Fruit fly (Drosophila melanogaster) whole organism, embryonic: Measurements from ENCODE around the gene CG15012.
A peak's percentile ranks its signal among the peaks of the same experiment; 100 is the strongest.

Experiments used
- Awh ChIP-seq: fragments of 200-800 bp; sonication (Bioruptor generic); IDR thresholded peaks from 2 replicates; pipeline ENCODE4, ENCODE4 v1.3.6; 2022; ENCODE audit warnings: missing biosample characterization, missing genetic modification characterization
- C15 ChIP-seq: fragments of 200-800 bp; sonication (Bioruptor generic); IDR thresholded peaks from 3 replicates; pipeline ENCODE4 v1.3.6; 2022; ENCODE audit warnings: missing biosample characterization, missing genetic modification characterization
- CG10147 ChIP-seq: fragments of 200-800 bp; sonication (Bioruptor generic); optimal IDR thresholded peaks from 2 replicates; lab custom pipeline; 2019; ENCODE audit warnings: missing biosample characterization, mild to moderate bottlenecking, missing genetic modification characterization, moderate library complexity
- CG10267 ChIP-seq: fragments of 200-800 bp; sonication (Bioruptor generic); optimal IDR thresholded peaks from 2 replicates; lab custom pipeline; 2018; ENCODE audit warnings: missing biosample characterization, mild to moderate bottlenecking, missing genetic modification characterization, moderate library complexity
- CG11085 ChIP-seq: fragments of 200-800 bp; sonication (Bioruptor generic); IDR thresholded peaks from 2 replicates; pipeline ENCODE4 v1.3.6; 2022; ENCODE audit warnings: missing biosample characterization, missing genetic modification characterization
- CG2202 ChIP-seq: fragments of 200-800 bp; sonication (Bioruptor generic); optimal IDR thresholded peaks from 2 replicates; lab custom pipeline; 2018; ENCODE audit warnings: missing biosample characterization, mild to moderate bottlenecking, missing genetic modification characterization
- CG2875 ChIP-seq: fragments of 200-800 bp; sonication (Bioruptor generic); optimal IDR thresholded peaks from 2 replicates; lab custom pipeline; 2017; ENCODE audit warnings: missing biosample characterization, mild to moderate bottlenecking, missing genetic modification characterization, missing genetic modification reagents
- CG30431 ChIP-seq: fragments of 200-800 bp; sonication (Bioruptor generic); optimal IDR thresholded peaks from 2 replicates; lab custom pipeline; 2017; ENCODE audit warnings: missing biosample characterization, missing genetic modification characterization
- CG31365 ChIP-seq: fragments of 200-800 bp; sonication (Bioruptor generic); optimal IDR thresholded peaks from 2 replicates; lab custom pipeline; 2018; ENCODE audit warnings: missing biosample characterization, mild to moderate bottlenecking, missing genetic modification characterization
- CG32767 ChIP-seq: fragments of 200-800 bp; sonication (Bioruptor generic); IDR thresholded peaks from 2 replicates; pipeline ENCODE4 v1.3.6; 2022; ENCODE audit warnings: missing biosample characterization, missing genetic modification characterization
- CG42726 ChIP-seq: fragments of 200-800 bp; sonication (Bioruptor generic); IDR thresholded peaks from 2 replicates; pipeline ENCODE4 v1.3.6; 2022; ENCODE audit warnings: missing biosample characterization, missing genetic modification characterization; ENCODE audit not compliant: partially characterized antibody
- CG6654 ChIP-seq: fragments of 200-800 bp; sonication (Bioruptor generic); optimal IDR thresholded peaks from 2 replicates; lab custom pipeline; 2017; ENCODE audit warnings: missing biosample characterization, mild to moderate bottlenecking, missing genetic modification characterization
- CG7928 ChIP-seq: fragments of 200-800 bp; sonication (Bioruptor generic); optimal IDR thresholded peaks from 2 replicates; lab custom pipeline; 2017; ENCODE audit warnings: missing biosample characterization, mild to moderate bottlenecking, missing genetic modification characterization
- CG8089 ChIP-seq: fragments of 200-800 bp; sonication (Bioruptor generic); optimal IDR thresholded peaks from 3 replicates; lab custom pipeline; 2016; ENCODE audit warnings: missing biosample characterization, missing genetic modification characterization
- CG8359 ChIP-seq: fragments of 200-800 bp; sonication (Bioruptor generic); optimal IDR thresholded peaks from 2 replicates; lab custom pipeline; 2017; ENCODE audit warnings: missing biosample characterization, mild to moderate bottlenecking, missing genetic modification characterization, borderline replicate concordance
- CG8388 ChIP-seq: fragments of 200-800 bp; sonication (Bioruptor generic); optimal IDR thresholded peaks from 2 replicates; lab custom pipeline; 2019; ENCODE audit warnings: missing biosample characterization, mild to moderate bottlenecking, missing genetic modification characterization, moderate library complexity
- CG8765 ChIP-seq: fragments of 200-800 bp; sonication (Bioruptor generic); IDR thresholded peaks from 2 replicates; pipeline ENCODE4 v1.3.6; 2022; ENCODE audit warnings: missing biosample characterization, missing genetic modification characterization
- CTCF ChIP-seq: fragments of 200-800 bp; sonication (Bioruptor generic); optimal IDR thresholded peaks from 2 replicates; lab custom pipeline; 2017; ENCODE audit warnings: missing biosample characterization, mild to moderate bottlenecking, missing genetic modification characterization, moderate library complexity
- Camta ChIP-seq: fragments of 200-800 bp; sonication (Bioruptor generic); optimal IDR thresholded peaks from 2 replicates; lab custom pipeline; 2016; ENCODE audit warnings: missing biosample characterization, missing genetic modification characterization
- Dip2 ChIP-seq: fragments of 200-800 bp; sonication (Bioruptor generic); IDR thresholded peaks from 2 replicates; pipeline ENCODE4 v1.3.6; 2022; ENCODE audit warnings: missing biosample characterization, missing genetic modification characterization
- Dll ChIP-seq: fragments of 200-800 bp; sonication (Bioruptor generic); IDR thresholded peaks from 4 replicates; pipeline ENCODE4 v1.3.6; 2022; ENCODE audit warnings: missing biosample characterization, missing genetic modification characterization; ENCODE audit not compliant: partially characterized antibody
- GATAe ChIP-seq: fragments of 200-800 bp; sonication (Bioruptor generic); conservative IDR thresholded peaks from 2 replicates; pipeline ENCODE4 v1.3.6; 2022; ENCODE audit warnings: missing biosample characterization, missing genetic modification characterization
- Hey ChIP-seq: fragments of 200-800 bp; sonication (Bioruptor generic); optimal IDR thresholded peaks from 3 replicates; lab custom pipeline; 2018; ENCODE audit warnings: missing biosample characterization, mild to moderate bottlenecking, missing genetic modification characterization
- Hr39 ChIP-seq: fragments of >200 bp; optimal IDR thresholded peaks from 2 replicates; lab custom pipeline; 2017
- Jarid2 ChIP-seq: fragments of 200-800 bp; sonication (Bioruptor generic); optimal IDR thresholded peaks from 3 replicates; lab custom pipeline; 2017; ENCODE audit warnings: mild to moderate bottlenecking, missing biosample characterization, missing genetic modification reagents, missing genetic modification characterization
- Kr ChIP-seq: fragments of 200-800 bp; sonication (Bioruptor generic); optimal IDR thresholded peaks from 2 replicates; lab custom pipeline; 2017; ENCODE audit warnings: missing biosample characterization, mild to moderate bottlenecking, missing genetic modification characterization
- Mad ChIP-seq: fragments of 200-800 bp; sonication (Bioruptor generic); optimal IDR thresholded peaks from 2 replicates; lab custom pipeline; 2016; ENCODE audit warnings: missing biosample characterization, missing genetic modification characterization
- Max ChIP-seq: fragments of 200-800 bp; sonication (Bioruptor generic); optimal IDR thresholded peaks from 2 replicates; lab custom pipeline; 2016; ENCODE audit warnings: missing biosample characterization, mild to moderate bottlenecking, missing genetic modification characterization
- Myb ChIP-seq: fragments of 200-800 bp; sonication (Bioruptor generic); optimal IDR thresholded peaks from 2 replicates; lab custom pipeline; 2016; ENCODE audit warnings: missing biosample characterization, missing genetic modification characterization
- Side ChIP-seq: fragments of 200-800 bp; sonication (Bioruptor generic); optimal IDR thresholded peaks from 2 replicates; lab custom pipeline; 2016; ENCODE audit warnings: missing biosample characterization, missing genetic modification characterization
- Sox100B ChIP-seq: fragments of 200-800 bp; sonication (Bioruptor generic); optimal IDR thresholded peaks from 3 replicates; lab custom pipeline; 2018; ENCODE audit warnings: missing biosample characterization, mild to moderate bottlenecking, missing genetic modification characterization
- ac ChIP-seq: fragments of 200-800 bp; sonication (Bioruptor generic); optimal IDR thresholded peaks from 3 replicates; lab custom pipeline; 2017; ENCODE audit warnings: missing biosample characterization, mild to moderate bottlenecking, missing genetic modification characterization
- aop ChIP-seq: fragments of 200-800 bp; sonication (Bioruptor generic); IDR thresholded peaks from 2 replicates; pipeline ENCODE4 v1.3.6; 2022; ENCODE audit warnings: missing biosample characterization, missing genetic modification characterization
- bbx ChIP-seq: fragments of 200-800 bp; sonication (Bioruptor generic); IDR thresholded peaks from 2 replicates; pipeline ENCODE4 v1.3.6; 2022; ENCODE audit warnings: missing biosample characterization, missing genetic modification characterization; ENCODE audit not compliant: partially characterized antibody
- br ChIP-seq: fragments of >200 bp; optimal IDR thresholded peaks from 2 replicates; lab custom pipeline; 2017
- caup ChIP-seq: fragments of 200-800 bp; sonication (Bioruptor generic); optimal IDR thresholded peaks from 3 replicates; lab custom pipeline; 2017; ENCODE audit warnings: missing biosample characterization, mild to moderate bottlenecking, missing genetic modification characterization, moderate library complexity; ENCODE audit not compliant: severe bottlenecking
- chm ChIP-seq: fragments of 200-800 bp; sonication (Bioruptor generic); IDR thresholded peaks from 2 replicates; pipeline ENCODE4 v1.3.6; 2022; ENCODE audit warnings: missing biosample characterization, missing genetic modification characterization
- croc ChIP-seq: fragments of 200-800 bp; sonication (Bioruptor generic); conservative IDR thresholded peaks from 3 replicates; pipeline ENCODE4 v1.3.6; 2022; ENCODE audit warnings: missing biosample characterization, missing genetic modification characterization
- cwo ChIP-seq: fragments of 200-800 bp; sonication (Bioruptor generic); optimal IDR thresholded peaks from 3 replicates; lab custom pipeline; 2017; ENCODE audit warnings: missing biosample characterization, missing genetic modification characterization, mild to moderate bottlenecking, moderate library complexity, missing genetic modification reagents
- dan ChIP-seq: fragments of 200-800 bp; sonication (Bioruptor generic); IDR thresholded peaks from 2 replicates; pipeline ENCODE4 v1.3.6; 2022; ENCODE audit warnings: missing biosample characterization, missing genetic modification characterization
- dimm ChIP-seq: fragments of 200-800 bp; sonication (Bioruptor generic); IDR thresholded peaks from 2 replicates; pipeline ENCODE4 v1.3.6; 2022; ENCODE audit warnings: missing biosample characterization, missing genetic modification characterization
- ewg ChIP-seq: fragments of 200-800 bp; sonication (Bioruptor generic); optimal IDR thresholded peaks from 3 replicates; lab custom pipeline; 2017; ENCODE audit warnings: mild to moderate bottlenecking, missing biosample characterization, missing genetic modification reagents, missing genetic modification characterization
- gce ChIP-seq: fragments of 200-800 bp; sonication (Bioruptor generic); IDR thresholded peaks from 3 replicates; pipeline ENCODE4 v1.3.6; 2022; ENCODE audit warnings: missing biosample characterization, missing genetic modification characterization
- gsb ChIP-seq: fragments of 200-800 bp; sonication (Bioruptor generic); IDR thresholded peaks from 2 replicates; pipeline ENCODE4 v1.3.6; 2022; ENCODE audit warnings: missing biosample characterization, missing genetic modification characterization
- ind ChIP-seq: fragments of 200-800 bp; sonication (Bioruptor generic); optimal IDR thresholded peaks from 3 replicates; lab custom pipeline; 2016; ENCODE audit warnings: missing biosample characterization, missing genetic modification characterization
- jigr1 ChIP-seq: fragments of 200-800 bp; sonication (Bioruptor generic); IDR thresholded peaks from 3 replicates; pipeline ENCODE4 v1.3.6; 2022; ENCODE audit warnings: missing biosample characterization, missing genetic modification characterization
- mam ChIP-seq: fragments of 200-800 bp; sonication (Bioruptor generic); optimal IDR thresholded peaks from 3 replicates; lab custom pipeline; 2016; ENCODE audit warnings: missing biosample characterization, missing genetic modification characterization
- peb ChIP-seq: fragments of 200-800 bp; sonication (Bioruptor generic); IDR thresholded peaks from 2 replicates; pipeline ENCODE4 v1.3.6; 2022; ENCODE audit warnings: missing biosample characterization, missing genetic modification characterization
- salm ChIP-seq: fragments of 200-800 bp; sonication (Bioruptor generic); optimal IDR thresholded peaks from 2 replicates; lab custom pipeline; 2018; ENCODE audit warnings: missing biosample characterization, mild to moderate bottlenecking, missing genetic modification characterization
- tio ChIP-seq: fragments of 200-800 bp; sonication (Bioruptor generic); optimal IDR thresholded peaks from 2 replicates; lab custom pipeline; 2017; ENCODE audit warnings: missing biosample characterization, missing genetic modification characterization, inconsistent platforms
- tna ChIP-seq: fragments of 200-800 bp; sonication (Bioruptor generic); IDR thresholded peaks from 2 replicates; pipeline ENCODE4 v1.3.6; 2022; ENCODE audit warnings: missing biosample characterization, missing genetic modification characterization; ENCODE audit not compliant: partially characterized antibody
- vfl ChIP-seq: fragments of 200-800 bp; sonication (Bioruptor generic); optimal IDR thresholded peaks from 2 replicates; lab custom pipeline; 2016; ENCODE audit warnings: missing biosample characterization, missing genetic modification characterization
- z ChIP-seq: fragments of 200-800 bp; sonication (Bioruptor generic); IDR thresholded peaks from 3 replicates; pipeline ENCODE4 v1.3.6; 2022; ENCODE audit warnings: missing biosample characterization, missing genetic modification characterization

Gene CG15012

DNA sequence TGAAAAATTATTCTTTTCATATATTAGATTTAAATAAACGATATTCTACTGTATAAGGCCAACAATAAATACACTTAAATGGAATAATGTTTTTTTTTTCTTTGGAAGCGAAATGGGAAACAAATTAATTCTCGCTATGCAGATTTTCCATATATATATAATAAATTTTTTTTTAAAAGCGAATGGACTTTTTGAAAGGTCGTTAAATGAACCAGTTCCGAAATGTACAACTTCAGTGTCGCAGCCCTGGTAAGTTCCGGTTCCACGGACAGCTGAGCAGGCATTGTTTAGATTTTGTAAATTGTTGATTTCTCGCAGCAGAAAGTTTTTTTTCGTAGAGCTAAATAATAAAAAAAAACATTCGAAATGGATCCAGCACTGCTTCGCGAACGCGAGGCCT, 5.3 kb downstream of the CG15012 start, which contains the start of gene TfIIEbeta (continued):
- TF ChIP-seq CG10267 (tag; lab: Kevin White, UChicago) (peak; percentile 56), Jarid2 (GFP tag; lab: Kevin White, UChicago) (no peak), CG8089 (GFP tag; lab: Kevin White, UChicago) (no peak), gsb (GFP tag; lab: Robert Waterston, UW) (no peak), C15 (GFP tag; lab: Robert Waterston, UW) (no peak), croc (GFP tag; lab: Robert Waterston, UW) (no peak), br (lab: Kevin White, UChicago) (no peak), Sox100B (GFP tag; lab: Kevin White, UChicago) (peak; percentile 58), dan (GFP tag; lab: Robert Waterston, UW) (no peak), salm (tag; lab: Kevin White, UChicago) (no peak), caup (GFP tag; lab: Kevin White, UChicago) (peak; percentile 2), ind (GFP tag; lab: Kevin White, UChicago) (peak; percentile 23), Hey (no peak), chm (GFP tag; lab: Robert Waterston, UW) (no peak), Hr39 (lab: Kevin White, UChicago) (no peak), vfl (no peak), jigr1 (GFP tag; lab: Robert Waterston, UW) (no peak), CG7928 (GFP tag; lab: Kevin White, UChicago) (peak; percentile 95), aop (no peak), Mad (no peak), CG11085 (GFP tag; lab: Robert Waterston, UW) (no peak), peb (GFP tag; lab: Robert Waterston, UW) (no peak), Dip2 (no peak), cwo (GFP tag; lab: Kevin White, UChicago) (no peak), tna (no peak), CG8765 (GFP tag; lab: Robert Waterston, UW) (no peak), dimm (GFP tag; lab: Robert Waterston, UW) (no peak), Awh (GFP tag; lab: Robert Waterston, UW) (no peak), ac (GFP tag; lab: Kevin White, UChicago) (no peak), Kr (GFP tag; lab: Kevin White, UChicago) (no peak), ewg (GFP tag; lab: Kevin White, UChicago) (no peak), CG42726 (GFP tag; lab: Robert Waterston, UW) (peak; percentile 6; the same call in 1 of the 2 replicates), CG8388 (GFP tag; lab: Kevin White, UChicago) (no peak), Dll (0 out of 4 replicates have a peak, but pooled peaks have one; percentile 49), CG31365 (tag; lab: Kevin White, UChicago) (no peak), CG32767 (no peak), bbx (GFP tag; lab: Robert Waterston, UW) (no peak), z (GFP tag; lab: Robert Waterston, UW) (no peak), CG2875 (GFP tag; lab: Kevin White, UChicago) (no peak), Side (no peak), CG6654 (no peak), CG8359 (GFP tag; lab: Kevin White, UChicago) (no peak), tio (GFP tag; lab: Kevin White, UChicago) (no peak), Myb (GFP tag; lab: Kevin White, UChicago) (peak; percentile 74), CTCF (GFP tag; lab: Kevin White, UChicago) (no peak), GATAe (no peak), CG10147 (GFP tag; lab: Kevin White, UChicago) (no peak), gce (GFP tag; lab: Robert Waterston, UW) (no peak), mam (GFP tag; lab: Kevin White, UChicago) (no peak), Max (no peak), Camta (no peak), CG30431 (GFP tag; lab: Kevin White, UChicago) (no peak), CG2202 (no peak)
